Fruit fly (Drosophila melanogaster): ENCODE data around the gene Rh6.

Rh6 gene

DNA sequence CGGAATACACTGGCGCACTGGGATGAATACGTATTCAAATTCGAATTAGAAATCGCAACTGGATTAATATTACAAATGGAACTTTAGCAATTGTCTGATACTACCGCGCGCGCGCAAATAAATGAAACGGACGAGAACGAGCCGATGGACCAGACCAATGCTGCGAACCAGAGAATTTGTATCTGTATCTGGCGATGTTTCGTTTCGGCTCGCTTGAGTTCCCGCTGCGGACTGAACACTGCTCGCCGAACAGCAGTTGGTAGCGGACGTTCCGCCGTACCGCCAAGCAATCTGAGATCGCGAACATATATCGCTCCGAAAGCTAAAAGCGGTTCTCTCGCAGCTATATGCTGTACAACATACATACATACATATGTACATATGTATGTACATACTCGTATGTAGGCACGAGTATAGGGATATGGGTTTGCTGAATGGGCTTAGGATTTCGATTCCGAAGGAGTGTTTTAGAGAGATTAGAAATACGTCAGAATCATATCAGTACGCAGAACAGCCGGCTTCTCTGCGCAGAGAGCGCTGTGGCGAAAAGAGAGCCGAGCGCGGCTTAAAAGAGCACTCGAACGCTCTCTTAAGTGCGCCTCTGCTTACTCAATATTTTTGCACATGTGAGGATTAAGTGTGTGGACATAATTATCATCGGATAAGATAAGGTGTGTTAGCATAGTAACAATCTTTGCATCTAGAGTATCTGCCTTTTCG, 6.8 kb upstream of the Rh6 start, which contains the start of gene AdamTS-A (continued):
- no peak for TF ChIP-seq CG33557 (GFP tag; optimal IDR thresholded peaks at IDR 0.05)
- no peak for TF ChIP-seq CG7963 (GFP tag; IDR thresholded peaks at IDR 0.05; ENCODE audit: partially characterized antibody)
- no peak for TF ChIP-seq CG6791 (GFP tag; IDR thresholded peaks at IDR 0.05; ENCODE audit: partially characterized antibody)
- TF ChIP-seq Med (GFP tag), result peak; percentile 20
- no peak for TF ChIP-seq fu2 (GFP tag; optimal IDR thresholded peaks at IDR 0.05)
- TF ChIP-seq Sin3A (optimal IDR thresholded peaks at IDR 0.05), result no peak
- no peak for TF ChIP-seq ken (GFP tag; IDR thresholded peaks at IDR 0.05)
- TF ChIP-seq CG4360 (GFP tag; IDR thresholded peaks at IDR 0.05), result no peak
- TF ChIP-seq CG2199 (GFP tag; IDR thresholded peaks at IDR 0.05), result peak; percentile 82
- no peak for TF ChIP-seq D19B (GFP tag; optimal IDR thresholded peaks at IDR 0.05)
- peak; percentile 75 for TF ChIP-seq CG10543 (GFP tag; optimal IDR thresholded peaks at IDR 0.05)
- 0 out of 3 replicates have a peak, but pooled peaks have one; percentile 31 for TF ChIP-seq ci (GFP tag; IDR thresholded peaks at IDR 0.05)
- 0 out of 2 replicates have a peak, but pooled peaks have one; percentile 4 for TF ChIP-seq sens-2 (GFP tag; IDR thresholded peaks at IDR 0.05)
- TF ChIP-seq CG5180 (GFP tag; optimal IDR thresholded peaks at IDR 0.05), result peak; percentile 83
- TF ChIP-seq Dll (GFP tag; IDR thresholded peaks at IDR 0.05; ENCODE audit: partially characterized antibody), result 0 out of 4 replicates have a peak, but pooled peaks have one; percentile 24
- no peak for TF ChIP-seq Hr39 (optimal IDR thresholded peaks at IDR 0.05)

DNA sequence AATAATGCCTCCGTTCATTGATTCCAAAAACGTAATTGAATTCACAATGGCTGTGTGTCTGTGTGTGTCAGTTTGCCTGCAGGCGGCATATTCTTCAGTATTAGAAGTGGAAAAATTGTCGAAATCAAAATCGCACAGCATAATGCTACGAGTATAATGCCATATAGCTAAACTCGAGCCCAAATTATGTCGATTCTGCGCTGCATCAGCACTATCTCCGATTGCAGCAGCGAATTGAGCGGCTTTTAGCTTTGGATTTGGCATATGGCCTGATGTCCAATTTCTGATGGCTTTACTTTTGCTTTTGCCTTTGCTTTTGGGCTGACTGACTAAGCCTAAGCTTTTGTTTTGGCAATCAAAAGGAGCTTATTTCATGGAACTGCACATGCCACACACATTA, 2.9 kb upstream of the Rh6 start:
- TF ChIP-seq Gug (GFP tag; IDR thresholded peaks at IDR 0.05), result no peak
- TF ChIP-seq stwl (tag; optimal IDR thresholded peaks at IDR 0.05), result no peak
- TF ChIP-seq Opbp (GFP tag; IDR thresholded peaks at IDR 0.05; ENCODE audit: partially characterized antibody), result no peak
- TF ChIP-seq CG11398 (GFP tag; optimal IDR thresholded peaks at IDR 0.05), result no peak
- TF ChIP-seq CG8359 (GFP tag; optimal IDR thresholded peaks at IDR 0.05; ENCODE audit: borderline replicate concordance), result no peak
- TF ChIP-seq hb (GFP tag; IDR thresholded peaks at IDR 0.05; ENCODE audit: partially characterized antibody), result no peak
- TF ChIP-seq Spps (tag; optimal IDR thresholded peaks at IDR 0.05), result no peak
- no peak for TF ChIP-seq Optix (GFP tag; IDR thresholded peaks at IDR 0.05)

DNA sequence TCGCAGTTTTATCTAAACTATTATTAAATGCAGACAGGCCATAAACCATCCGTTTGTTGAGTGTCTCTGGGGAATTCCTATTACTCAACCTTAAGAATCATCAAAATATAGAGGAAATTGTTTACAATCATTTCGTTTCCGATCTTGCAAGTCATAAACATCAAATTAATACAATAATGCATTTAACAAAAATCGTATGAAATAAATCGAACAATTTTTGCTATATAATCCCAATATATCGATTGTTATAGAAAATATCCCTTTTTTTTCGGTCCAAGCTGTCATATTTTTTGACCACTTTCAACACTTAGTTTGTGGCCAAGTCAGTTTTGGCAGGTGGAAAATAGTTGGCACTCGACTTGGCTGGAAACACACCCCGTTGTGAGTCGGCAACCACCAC, 1.4 kb upstream of the Rh6 start, which contains the start of gene B9d1:
Gene B9d1 (plus strand): TSS at position 301 of the 400 bp plus-strand sequence.
- TF ChIP-seq stwl (tag; optimal IDR thresholded peaks at IDR 0.05) (peak; percentile 69), insv (GFP tag; optimal IDR thresholded peaks at IDR 0.05) (no peak)

DNA sequence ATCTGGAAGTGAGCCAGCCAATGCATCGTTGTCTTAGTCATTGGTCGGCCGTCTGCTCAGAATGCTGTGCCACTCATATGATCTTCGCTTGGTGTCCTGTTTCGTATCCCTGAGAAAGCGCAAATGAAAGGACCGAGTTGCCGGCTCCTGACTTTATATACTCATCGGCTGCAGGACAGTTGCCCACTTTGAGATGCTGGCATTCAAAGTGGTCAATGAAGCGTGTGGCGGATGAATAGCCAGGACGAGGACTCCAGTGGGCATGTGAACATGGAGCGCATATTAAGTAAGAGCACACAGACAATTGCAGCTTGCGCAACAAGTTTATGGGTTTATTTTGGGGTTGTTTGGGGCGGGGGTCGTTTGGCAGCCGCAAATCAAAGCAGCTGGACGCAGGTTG, 2.3 kb downstream of the Rh6 start, which contains the start of gene Trissin:
Gene Trissin (minus strand): TSS at position 101 of the 400 bp plus-strand sequence.
- TF ChIP-seq nerfin-2 (GFP tag; IDR thresholded peaks at IDR 0.05; ENCODE audit: partially characterized antibody), result no peak
- TF ChIP-seq Ets65A (GFP tag), result peak; percentile 89

DNA sequence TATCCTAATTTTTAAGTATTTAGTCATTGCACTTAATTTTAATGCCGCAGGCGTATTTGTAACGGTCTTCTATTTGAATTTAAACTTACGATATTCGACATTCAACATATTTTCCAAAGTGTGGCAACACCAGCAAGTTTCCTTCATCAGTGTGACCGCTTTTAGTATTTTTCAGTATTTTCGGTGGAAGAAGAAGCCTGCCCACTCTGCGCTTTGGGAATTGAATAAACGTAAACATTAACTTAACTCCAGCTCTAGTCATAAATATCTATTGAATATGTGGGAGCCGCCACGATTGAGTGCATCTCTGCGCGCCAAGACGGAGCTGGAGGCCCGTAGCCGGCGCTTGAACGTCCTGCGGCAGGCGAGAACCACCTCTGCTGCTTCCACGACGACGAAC, 2.9 kb downstream of the Rh6 start, which contains the start of gene obe:
Gene obe (plus strand): TSS at position 185 of the 400 bp plus-strand sequence.
- TF ChIP-seq vnd (GFP tag; IDR thresholded peaks at IDR 0.05; ENCODE audit: partially characterized antibody) (no peak), CG12155 (GFP tag; optimal IDR thresholded peaks at IDR 0.05) (no peak), CG10431 (GFP tag; optimal IDR thresholded peaks at IDR 0.05) (no peak), Sry-β (GFP tag; optimal IDR thresholded peaks at IDR 0.05) (no peak), bbx (GFP tag; IDR thresholded peaks at IDR 0.05; ENCODE audit: partially characterized antibody) (no peak), bab2 (GFP tag; optimal IDR thresholded peaks at IDR 0.05) (no peak), Atf3 (GFP tag; optimal IDR thresholded peaks at IDR 0.05) (no peak), CG30020 (tag; optimal IDR thresholded peaks at IDR 0.05) (no peak), CG11696 (GFP tag; IDR thresholded peaks at IDR 0.05) (no peak), CTCF (GFP tag; optimal IDR thresholded peaks at IDR 0.05) (peak; percentile 58), Vsx1 (GFP tag; optimal IDR thresholded peaks at IDR 0.05) (no peak), CG10543 (GFP tag; optimal IDR thresholded peaks at IDR 0.05) (no peak), Abd-B (GFP tag; optimal IDR thresholded peaks at IDR 0.05) (no peak), CG7839 (tag; optimal IDR thresholded peaks at IDR 0.05) (no peak), CG14710 (tag; optimal IDR thresholded peaks at IDR 0.05) (peak; percentile 55), bsh (GFP tag; optimal IDR thresholded peaks at IDR 0.05) (no peak), CG2202 (tag; optimal IDR thresholded peaks at IDR 0.05) (no peak), amos (GFP tag; IDR thresholded peaks at IDR 0.05; ENCODE audit: partially characterized antibody) (0 out of 2 replicates have a peak, but pooled peaks have one; percentile 17)
